Fruit fly (Drosophila melanogaster) whole organism, wandering third instar larva: ENCODE data around the gene CG33493.

Experiments used
- CG9705 ChIP-seq: fragments of 200-800 bp; sonication (Bioruptor generic); optimal IDR thresholded peaks from 2 replicates; lab custom pipeline; 2018; ENCODE audit warnings: missing biosample characterization, mild to moderate bottlenecking, missing genetic modification characterization
- GATAd ChIP-seq: sonication (Bioruptor generic); optimal IDR thresholded peaks from 2 replicates; lab custom pipeline; 2016; ENCODE audit warnings: missing biosample characterization, missing genetic modification characterization
- HLH106 ChIP-seq: fragments of 200-800 bp; optimal IDR thresholded peaks from 3 replicates; lab custom pipeline; 2019; ENCODE audit warnings: missing biosample characterization, mild to moderate bottlenecking, missing genetic modification characterization, moderate library complexity
- Hnf4 ChIP-seq: fragments of 200-800 bp; sonication (Bioruptor generic); optimal IDR thresholded peaks from 2 replicates; lab custom pipeline; 2016; ENCODE audit warnings: missing biosample characterization, mild to moderate bottlenecking, missing genetic modification characterization
- dl ChIP-seq, 2 experiments: fragments of 175-275, 200-275 bp in 1 of 2; fragments of 200-275 bp in 1 of 2; sonication (Bioruptor generic); optimal IDR thresholded peaks; lab custom pipeline; 2018; ENCODE audit warnings: mild to moderate bottlenecking in 2 of 2, missing biosample characterization in 2 of 2, missing genetic modification characterization in 2 of 2, moderate library complexity in 2 of 2; ENCODE audit not compliant: partially characterized antibody in 2 of 2, insufficient read depth in 1 of 2
- dmrt93B ChIP-seq: fragments of 200-800 bp; sonication (Bioruptor generic); optimal IDR thresholded peaks from 2 replicates; lab custom pipeline; 2018; ENCODE audit warnings: missing biosample characterization, mild to moderate bottlenecking, missing genetic modification characterization
- ey ChIP-seq: fragments of 200-800 bp; sonication (Bioruptor generic); optimal IDR thresholded peaks from 2 replicates; lab custom pipeline; 2016; ENCODE audit warnings: missing biosample characterization, missing genetic modification characterization
- pan ChIP-seq: fragments of >200 bp; optimal IDR thresholded peaks from 2 replicates; lab custom pipeline; 2017
- psq ChIP-seq: fragments of 200-800 bp; sonication (Bioruptor generic); optimal IDR thresholded peaks from 3 replicates; lab custom pipeline; 2017; ENCODE audit warnings: missing biosample characterization, mild to moderate bottlenecking, missing genetic modification characterization, moderate library complexity
- woc ChIP-seq: sonication (Bioruptor generic); optimal IDR thresholded peaks from 2 replicates; lab custom pipeline; 2016; ENCODE audit warnings: missing biosample characterization, mild to moderate bottlenecking, missing genetic modification characterization

- TF ChIP-seq woc (GFP tag; lab: Kevin White, UChicago) (no peak), dl (GFP tag; optimal IDR thresholded peaks at IDR 0.05; lab: Kevin White, UChicago; ENCODE audit: insufficient read depth in 1 of 2, partially characterized antibody in 2 of 2) (peak; percentile 83 to 92), HLH106 (tag; lab: Kevin White, UChicago) (no peak), CG9705 (GFP tag; lab: Kevin White, UChicago) (no peak), ey (GFP tag; lab: Kevin White, UChicago) (no peak), dmrt93B (GFP tag; lab: Kevin White, UChicago) (no peak), psq (GFP tag; lab: Kevin White, UChicago) (peak; percentile 76), Hnf4 (GFP tag; lab: Kevin White, UChicago) (no peak), pan (lab: Kevin White, UChicago) (no peak), GATAd (GFP tag; lab: Kevin White, UChicago) (no peak)
These were observed 11.2 kb downstream of the CG33493 start for dm6 chr3L:10681814-10682213.
